Worm (Caenorhabditis elegans) whole organism, L4/young adult: Measurements from ENCODE around the gene F46H5.3.

Experiments
- W03F9.2 ChIP-seq: fragments of 150-350 bp; optimal IDR thresholded peaks from 2 replicates; lab custom pipeline; 2014; ENCODE audit warnings: missing biosample characterization, missing genetic modification characterization
- him-1 ChIP-seq: sonication (generic microtip); optimal IDR thresholded peaks from 2 replicates; lab custom pipeline; 2016; ENCODE audit warnings: missing genotype, missing genetic modification reagents, missing genetic modification characterization, missing compliant biosample characterization

DNA sequence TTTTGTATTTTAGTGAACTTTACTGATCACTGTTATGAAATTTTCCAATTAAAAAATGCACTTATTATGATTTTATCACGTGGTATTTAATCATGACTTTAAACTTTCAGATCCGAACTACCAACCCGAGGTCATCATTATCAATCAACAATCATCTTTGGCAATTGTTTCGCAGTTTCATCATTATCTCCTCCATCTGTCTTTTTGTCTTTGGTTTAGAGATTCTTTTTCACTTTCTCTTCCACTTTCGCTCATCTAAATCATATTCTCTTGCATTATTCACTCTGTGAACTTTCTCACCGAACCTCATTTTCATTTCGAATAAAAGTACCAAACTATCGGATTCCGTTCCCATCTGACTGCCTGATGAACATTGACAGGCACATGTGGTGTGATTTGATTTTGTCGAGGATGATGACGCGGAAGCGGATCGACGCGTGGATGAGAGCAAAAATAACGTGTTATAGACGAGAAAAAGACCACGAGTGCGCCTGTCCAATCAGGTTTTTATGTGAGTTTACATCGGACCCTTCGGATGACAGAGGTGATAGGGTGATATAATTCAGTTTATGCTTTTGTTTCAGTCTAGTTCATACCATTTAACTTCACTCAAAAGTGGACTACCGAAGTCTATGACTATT, 27.9 kb downstream of the F46H5.3 start:
- no peak for TF ChIP-seq him-1 (tag; lab: Kevin White, UChicago)
- no peak for TF ChIP-seq W03F9.2 (tag; lab: Kevin White, UChicago)
